Worm (Caenorhabditis elegans): ENCODE data around the gene T23D5.3.

DNA sequence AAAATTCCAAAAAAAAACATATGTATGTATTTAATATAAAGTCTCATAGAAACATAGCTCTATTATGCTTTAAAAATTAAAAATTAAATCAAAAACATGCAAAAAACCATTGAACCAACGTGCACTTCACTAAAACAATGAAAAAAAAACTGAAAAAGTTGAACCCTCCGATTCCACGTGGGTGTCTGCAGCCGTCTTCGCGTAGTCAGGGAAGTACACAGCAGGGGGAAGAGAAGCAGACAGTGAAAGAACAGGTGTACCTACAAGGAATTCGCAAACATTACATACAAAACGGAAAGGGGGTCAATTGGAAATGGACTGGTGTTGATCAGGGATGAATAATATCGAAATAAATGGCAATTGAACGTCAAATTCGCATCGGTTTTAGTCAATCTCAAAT lies 40.5 kb upstream of the T23D5.3 start:
- TF ChIP-seq rbr-2 (tag; optimal IDR thresholded peaks at IDR 0.05) (no peak), ceh-44 (GFP tag; IDR thresholded peaks at IDR 0.05) (no peak), aha-1 (tag) (no peak), unc-62 (GFP tag; optimal IDR thresholded peaks at IDR 0.05 in 1 of 2) (no peak), unc-62 (tag; optimal IDR thresholded peaks at IDR 0.05) (no peak), egl-43 (GFP tag; IDR thresholded peaks at IDR 0.05) (no peak), hlh-30 (tag; optimal IDR thresholded peaks at IDR 0.05; ENCODE audit: insufficient read depth) (no peak), ZK546.5 (tag; optimal IDR thresholded peaks at IDR 0.05) (no peak), duxl-1 (tag; optimal IDR thresholded peaks at IDR 0.05; ENCODE audit: poor library complexity) (no peak), aly-2 (tag; optimal IDR thresholded peaks at IDR 0.05) (no peak), nhr-76 (tag; optimal IDR thresholded peaks at IDR 0.05) (no peak)

All from whole organism, L4 larva.